Worm (Caenorhabditis elegans): ENCODE results near the gene srxa-6.

The srxa-6 gene

ce11 chrV:20734658-20735057, at the start of gene srxa-6:
TSS of gene srxa-6 (plus strand) at chrV:20734958.
- TF ChIP-seq elt-1 (tag; optimal IDR thresholded peaks at IDR 0.05; ENCODE audit: borderline replicate concordance, insufficient read depth) = no peak
- TF ChIP-seq lin-13 (tag; optimal IDR thresholded peaks at IDR 0.05) = no peak
- no peak for TF ChIP-seq mab-5 (tag; optimal IDR thresholded peaks at IDR 0.05)
- no peak for TF ChIP-seq unc-120 (tag; optimal IDR thresholded peaks at IDR 0.05; ENCODE audit: poor library complexity, severe bottlenecking)
- no peak for TF ChIP-seq mls-2 (tag; optimal IDR thresholded peaks at IDR 0.05)
- TF ChIP-seq ham-2 (GFP tag; optimal IDR thresholded peaks at IDR 0.05) = no peak
- no peak for TF ChIP-seq drap-1 (GFP tag; optimal IDR thresholded peaks at IDR 0.05)
- TF ChIP-seq nhr-237 (tag; optimal IDR thresholded peaks at IDR 0.05) = no peak
- TF ChIP-seq ztf-11 (tag; optimal IDR thresholded peaks at IDR 0.05) = no peak
- TF ChIP-seq nhr-12 (tag; optimal IDR thresholded peaks at IDR 0.05) = no peak
- TF ChIP-seq elt-3 (tag; optimal IDR thresholded peaks at IDR 0.05) = no peak
- TF ChIP-seq flh-1 (GFP tag; optimal IDR thresholded peaks at IDR 0.05) = no peak

- no peak for TF ChIP-seq ham-2 (GFP tag; optimal IDR thresholded peaks at IDR 0.05)
- TF ChIP-seq blmp-1 (tag; optimal IDR thresholded peaks at IDR 0.05) = no peak
Observed at ce11 chrV:20685383-20685782, 49.4 kb upstream of the srxa-6 start, which contains the start of gene klf-2. TSS of gene klf-2 (plus strand) at chrV:20685683.

DNA sequence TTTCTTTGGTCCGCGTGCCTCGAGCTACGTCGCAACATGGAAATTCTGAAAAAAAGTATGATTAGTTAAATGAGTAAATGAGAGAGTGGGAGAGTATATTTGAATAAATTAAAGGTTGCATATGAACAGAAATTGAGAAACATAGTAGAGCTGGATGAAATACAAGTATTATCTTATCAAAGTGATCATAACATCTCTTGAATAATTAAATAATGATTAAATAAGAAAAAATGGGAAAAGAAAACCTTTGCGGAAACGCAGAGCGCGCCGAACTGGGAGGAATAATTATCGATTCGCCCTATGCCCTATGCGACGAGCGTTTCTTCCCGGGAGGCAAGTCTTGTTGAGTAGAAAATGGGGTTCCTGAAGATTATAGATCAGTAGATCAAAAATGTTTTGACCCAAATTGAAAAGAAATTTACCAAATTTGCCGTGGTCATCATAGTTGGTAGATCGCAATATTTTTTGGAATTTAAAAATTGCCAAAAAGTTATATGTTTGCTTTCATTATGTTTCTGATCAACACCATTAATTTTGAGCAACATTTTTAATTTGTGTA, 45.2 kb upstream of the srxa-6 start, which contains the start of gene F53F8.3:
Gene F53F8.3, minus strand, starts transcription at position 51 of the 559 bp plus-strand sequence.
- TF ChIP-seq ceh-83 (GFP tag; optimal IDR thresholded peaks at IDR 0.05) (no peak), sptf-1 (tag; optimal IDR thresholded peaks at IDR 0.05) (no peak), lsy-2 (tag; optimal IDR thresholded peaks at IDR 0.05) (no peak), mls-2 (tag; optimal IDR thresholded peaks at IDR 0.05) (no peak), flh-1 (GFP tag; optimal IDR thresholded peaks at IDR 0.05) (no peak), mep-1 (tag; optimal IDR thresholded peaks at IDR 0.05) (no peak), bed-3 (GFP tag; optimal IDR thresholded peaks at IDR 0.05) (no peak), pha-4 (tag; optimal IDR thresholded peaks at IDR 0.05) (no peak), unc-120 (tag; optimal IDR thresholded peaks at IDR 0.05; ENCODE audit: poor library complexity, severe bottlenecking) (no peak), nhr-12 (tag; optimal IDR thresholded peaks at IDR 0.05) (no peak), drap-1 (GFP tag; optimal IDR thresholded peaks at IDR 0.05) (no peak), unc-39 (tag; optimal IDR thresholded peaks at IDR 0.05) (no peak)

DNA sequence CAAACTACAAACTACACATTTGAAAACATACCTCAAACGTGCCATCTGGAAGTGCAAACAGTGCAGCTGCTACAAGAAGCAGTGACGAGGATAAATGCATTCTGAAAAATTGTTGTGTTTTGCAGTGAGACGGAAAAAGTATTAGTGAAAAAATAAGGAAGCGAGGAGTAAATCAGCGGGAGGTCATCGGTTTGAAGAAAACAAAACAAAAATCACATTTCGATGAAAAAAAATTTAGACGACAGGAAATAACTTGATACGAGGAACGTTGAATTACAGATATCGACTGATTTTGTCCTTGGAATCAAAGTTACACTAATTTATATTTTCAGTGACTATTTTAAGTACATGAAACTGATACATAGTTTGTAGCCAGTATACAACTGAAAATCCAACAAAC, 43.2 kb upstream of the srxa-6 start, which contains the start of gene F53F8.4:
Gene F53F8.4, minus strand, starts transcription at position 101 of the 400 bp plus-strand sequence.
- TF ChIP-seq nhr-12 (tag; optimal IDR thresholded peaks at IDR 0.05) (no peak), elt-1 (tag; optimal IDR thresholded peaks at IDR 0.05; ENCODE audit: borderline replicate concordance, insufficient read depth) (no peak), ceh-43 (GFP tag; optimal IDR thresholded peaks at IDR 0.05) (no peak), ces-1 (GFP tag; optimal IDR thresholded peaks at IDR 0.05) (no peak), snpc-4 (tag; optimal IDR thresholded peaks at IDR 0.05) (no peak), zip-8 (tag; optimal IDR thresholded peaks at IDR 0.05) (no peak), drap-1 (GFP tag; optimal IDR thresholded peaks at IDR 0.05) (no peak), lin-13 (tag; optimal IDR thresholded peaks at IDR 0.05) (no peak), sem-2 (GFP tag; optimal IDR thresholded peaks at IDR 0.05) (no peak), elt-3 (tag; optimal IDR thresholded peaks at IDR 0.05) (no peak), bed-3 (GFP tag; optimal IDR thresholded peaks at IDR 0.05) (no peak), ztf-11 (tag; optimal IDR thresholded peaks at IDR 0.05) (no peak)

- no peak for TF ChIP-seq mab-5 (tag; optimal IDR thresholded peaks at IDR 0.05)
- TF ChIP-seq ztf-11 (tag; optimal IDR thresholded peaks at IDR 0.05) = no peak
- TF ChIP-seq lsy-2 (tag; optimal IDR thresholded peaks at IDR 0.05) = no peak
- no peak for TF ChIP-seq flh-1 (GFP tag; optimal IDR thresholded peaks at IDR 0.05)
- TF ChIP-seq tbx-8 (GFP tag; optimal IDR thresholded peaks at IDR 0.05) = no peak
- TF ChIP-seq mls-2 (tag; optimal IDR thresholded peaks at IDR 0.05) = no peak
- TF ChIP-seq nhr-76 (tag; optimal IDR thresholded peaks at IDR 0.05) = no peak
- no peak for TF ChIP-seq ces-1 (GFP tag; optimal IDR thresholded peaks at IDR 0.05)
- TF ChIP-seq ceh-39 (tag; optimal IDR thresholded peaks at IDR 0.05) = no peak
- TF ChIP-seq unc-62 (GFP tag; optimal IDR thresholded peaks at IDR 0.05) = no peak
- no peak for TF ChIP-seq unc-120 (tag; optimal IDR thresholded peaks at IDR 0.05; ENCODE audit: poor library complexity, severe bottlenecking)
- TF ChIP-seq drap-1 (GFP tag; optimal IDR thresholded peaks at IDR 0.05) = no peak
Observed at ce11 chrV:20692903-20693302, 41.9 kb upstream of the srxa-6 start.
